Worm (Caenorhabditis elegans): ENCODE data around the gene T23B12.5.

DNA sequence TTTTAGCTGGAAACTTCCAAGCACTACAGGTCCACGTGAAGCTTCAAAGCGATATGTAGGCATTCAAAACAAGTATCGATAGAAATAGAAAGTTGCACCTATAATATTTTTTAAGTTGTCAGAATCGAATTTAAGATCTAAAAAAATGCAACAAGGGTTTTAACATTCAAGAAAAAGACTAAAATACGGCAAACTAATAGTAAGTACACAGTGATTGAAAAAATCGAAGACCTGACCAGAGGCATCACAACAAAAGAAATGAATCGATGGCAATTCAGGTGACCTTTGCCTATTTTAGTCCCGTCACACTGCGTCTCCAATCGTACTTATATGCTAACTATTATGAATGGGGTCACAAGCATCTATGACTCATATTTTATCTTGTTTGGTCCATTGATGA is at the start of gene T23B12.5:
- TF ChIP-seq W03F9.2 (tag; optimal IDR thresholded peaks at IDR 0.05) (no peak), him-1 (tag; optimal IDR thresholded peaks at IDR 0.05) (no peak), dao-5 (tag; optimal IDR thresholded peaks at IDR 0.05) (no peak)
